Worm (Caenorhabditis elegans): Measurements from ENCODE around the gene B0024.13.

ce11 chrV:10342904-10343303 is 22.4 kb downstream of the B0024.13 start, which contains the start of gene K07C5.3:
- TF ChIP-seq grh-1 (GFP tag; IDR thresholded peaks at IDR 0.05) (no peak), hlh-17 (GFP tag; optimal IDR thresholded peaks at IDR 0.05; ENCODE audit: borderline replicate concordance) (no peak), skn-1 (tag; optimal IDR thresholded peaks at IDR 0.05) (no peak)
